Fruit fly (Drosophila melanogaster) whole organism, embryonic: ENCODE measurements around the gene CG9030.

ENCODE experiments used
- Adf1 ChIP-seq: fragments of 200-800 bp; sonication (Bioruptor generic); IDR thresholded peaks from 2 replicates; pipeline ENCODE4 v1.3.6; 2022; ENCODE audit warnings: missing biosample characterization, missing genetic modification characterization
- CG1024 ChIP-seq: fragments of 200-800 bp; sonication (Bioruptor generic); IDR thresholded peaks from 2 replicates; pipeline ENCODE4 v1.3.6; 2022; ENCODE audit warnings: missing biosample characterization, missing genetic modification characterization
- CG11696 ChIP-seq: fragments of 200-800 bp; sonication (Bioruptor generic); IDR thresholded peaks from 2 replicates; pipeline ENCODE4 v1.3.6; 2022; ENCODE audit warnings: missing biosample characterization, missing genetic modification characterization
- CG12769 ChIP-seq: fragments of 200-800 bp; sonication (Bioruptor generic); optimal IDR thresholded peaks from 2 replicates; lab custom pipeline; 2019; ENCODE audit warnings: missing biosample characterization, mild to moderate bottlenecking, missing genetic modification characterization, moderate library complexity
- CG13424 ChIP-seq: fragments of 200-800 bp; sonication (Bioruptor generic); optimal IDR thresholded peaks from 2 replicates; lab custom pipeline; 2019; ENCODE audit warnings: missing biosample characterization, mild to moderate bottlenecking, missing genetic modification characterization, moderate library complexity
- CG17328 ChIP-seq: fragments of 200-800 bp; sonication (Bioruptor generic); IDR thresholded peaks from 2 replicates; pipeline ENCODE4 v1.3.6; 2022; ENCODE audit warnings: missing biosample characterization, missing genetic modification characterization
- CG2202 ChIP-seq: fragments of 200-800 bp; sonication (Bioruptor generic); optimal IDR thresholded peaks from 2 replicates; lab custom pipeline; 2018; ENCODE audit warnings: missing biosample characterization, mild to moderate bottlenecking, missing genetic modification characterization
- CG2875 ChIP-seq: fragments of 200-800 bp; sonication (Bioruptor generic); optimal IDR thresholded peaks from 2 replicates; lab custom pipeline; 2017; ENCODE audit warnings: missing biosample characterization, mild to moderate bottlenecking, missing genetic modification characterization, missing genetic modification reagents
- CG2889 ChIP-seq: fragments of 200-800 bp; sonication (Bioruptor generic); IDR thresholded peaks from 3 replicates; pipeline ENCODE4 v1.3.6; 2022; ENCODE audit warnings: missing biosample characterization, missing genetic modification characterization
- CG30020 ChIP-seq: fragments of 200-800 bp; optimal IDR thresholded peaks from 2 replicates; lab custom pipeline; 2019; ENCODE audit warnings: missing biosample characterization, mild to moderate bottlenecking, missing genetic modification characterization, moderate library complexity
- CG31224 ChIP-seq: fragments of 200-800 bp; sonication (Bioruptor generic); IDR thresholded peaks from 2 replicates; pipeline ENCODE4 v1.3.6; 2022; ENCODE audit warnings: missing biosample characterization, missing genetic modification characterization
- CG32767 ChIP-seq: fragments of 200-800 bp; sonication (Bioruptor generic); IDR thresholded peaks from 2 replicates; pipeline ENCODE4 v1.3.6; 2022; ENCODE audit warnings: missing biosample characterization, missing genetic modification characterization
- CG33213 ChIP-seq: fragments of 200-800 bp; sonication (Bioruptor generic); optimal IDR thresholded peaks from 3 replicates; lab custom pipeline; 2016; ENCODE audit warnings: missing biosample characterization, missing genetic modification characterization
- CG3838 ChIP-seq: fragments of 200-800 bp; sonication (Bioruptor generic); optimal IDR thresholded peaks from 3 replicates; lab custom pipeline; 2016; ENCODE audit warnings: missing biosample characterization, missing genetic modification characterization
- CG4424 ChIP-seq: fragments of 200-800 bp; sonication (Bioruptor generic); optimal IDR thresholded peaks from 3 replicates; lab custom pipeline; 2016; ENCODE audit warnings: missing biosample characterization, missing genetic modification characterization
- CG5180 ChIP-seq: fragments of 200-800 bp; sonication (Bioruptor generic); optimal IDR thresholded peaks from 3 replicates; lab custom pipeline; 2017; ENCODE audit warnings: missing biosample characterization, missing genetic modification characterization, mild to moderate bottlenecking, moderate library complexity, missing genetic modification reagents
- CG7271 ChIP-seq: fragments of 200-800 bp; sonication (Bioruptor generic); optimal IDR thresholded peaks from 2 replicates; lab custom pipeline; 2018; ENCODE audit warnings: missing biosample characterization, mild to moderate bottlenecking, missing genetic modification characterization, moderate library complexity
- CG7839 ChIP-seq: fragments of 200-800 bp; sonication (Bioruptor generic); optimal IDR thresholded peaks from 3 replicates; lab custom pipeline; 2018; ENCODE audit warnings: missing biosample characterization, mild to moderate bottlenecking, missing genetic modification characterization, moderate library complexity
- CG9727 ChIP-seq: fragments of 200-800 bp; sonication (Bioruptor generic); optimal IDR thresholded peaks from 3 replicates; lab custom pipeline; 2017; ENCODE audit warnings: missing biosample characterization, mild to moderate bottlenecking, missing genetic modification characterization
- CG9932 ChIP-seq: fragments of 200-800 bp; sonication (Bioruptor generic); IDR thresholded peaks from 2 replicates; pipeline ENCODE4 v1.3.6; 2022; ENCODE audit warnings: missing biosample characterization, missing genetic modification characterization
- D19A ChIP-seq: fragments of 200-800 bp; optimal IDR thresholded peaks from 3 replicates; lab custom pipeline; 2019; ENCODE audit warnings: missing biosample characterization, mild to moderate bottlenecking, missing genetic modification characterization, moderate library complexity
- Dad ChIP-seq: fragments of 200-800 bp; sonication (Bioruptor generic); optimal IDR thresholded peaks from 3 replicates; lab custom pipeline; 2016; ENCODE audit warnings: missing biosample characterization, missing genetic modification characterization
- Doc3 ChIP-seq: fragments of 200-800 bp; sonication (Bioruptor generic); IDR thresholded peaks from 3 replicates; pipeline ENCODE4 v1.3.6; 2022; ENCODE audit warnings: missing biosample characterization, missing genetic modification characterization; ENCODE audit not compliant: partially characterized antibody
- Eip74EF ChIP-seq, 2 experiments: fragments of 200-800 bp in 1 of 2; fragments of >200 bp in 1 of 2; sonication (Bioruptor generic) in 1 of 2; optimal IDR thresholded peaks; 2 replicates each; lab custom pipeline; 2017 to 2019; ENCODE audit warnings: missing biosample characterization in 2 of 2, missing genetic modification characterization in 2 of 2, mild to moderate bottlenecking in 1 of 2, moderate library complexity in 1 of 2
- Fer3 ChIP-seq: fragments of 200-800 bp; sonication (Bioruptor generic); optimal IDR thresholded peaks from 2 replicates; lab custom pipeline; 2018; ENCODE audit warnings: missing biosample characterization, mild to moderate bottlenecking, missing genetic modification characterization, moderate library complexity
- GATAe ChIP-seq: fragments of 200-800 bp; sonication (Bioruptor generic); conservative IDR thresholded peaks from 2 replicates; pipeline ENCODE4 v1.3.6; 2022; ENCODE audit warnings: missing biosample characterization, missing genetic modification characterization
- Kr ChIP-seq: fragments of 200-800 bp; sonication (Bioruptor generic); optimal IDR thresholded peaks from 2 replicates; lab custom pipeline; 2017; ENCODE audit warnings: missing biosample characterization, mild to moderate bottlenecking, missing genetic modification characterization
- Lhr ChIP-seq: fragments of 200-800 bp; sonication (Bioruptor generic); optimal IDR thresholded peaks from 3 replicates; lab custom pipeline; 2017; ENCODE audit warnings: mild to moderate bottlenecking, missing biosample characterization, missing genetic modification reagents, missing genetic modification characterization
- Mad ChIP-seq: fragments of 200-800 bp; sonication (Bioruptor generic); optimal IDR thresholded peaks from 2 replicates; lab custom pipeline; 2016; ENCODE audit warnings: missing biosample characterization, missing genetic modification characterization
- NFAT ChIP-seq: fragments of 200-800 bp; sonication (Bioruptor generic); IDR thresholded peaks from 2 replicates; pipeline ENCODE4 v1.3.6; 2022; ENCODE audit warnings: missing biosample characterization, missing genetic modification characterization
- Neu2 ChIP-seq: fragments of 200-800 bp; sonication (Bioruptor generic); optimal IDR thresholded peaks from 3 replicates; lab custom pipeline; 2016; ENCODE audit warnings: missing biosample characterization, missing genetic modification characterization, borderline replicate concordance
- Six4 ChIP-seq: fragments of 200-800 bp; sonication (Bioruptor generic); optimal IDR thresholded peaks from 2 replicates; lab custom pipeline; 2016; ENCODE audit warnings: missing biosample characterization, missing genetic modification characterization
- Xrp1 ChIP-seq: fragments of 200-800 bp; sonication (Bioruptor generic); IDR thresholded peaks from 2 replicates; pipeline ENCODE4 v1.3.6; 2022; ENCODE audit warnings: missing biosample characterization, missing genetic modification characterization
- ci ChIP-seq: fragments of 200-800 bp; sonication (Bioruptor generic); IDR thresholded peaks from 3 replicates; pipeline ENCODE4 v1.3.6; 2022; ENCODE audit warnings: missing biosample characterization, missing genetic modification characterization
- danr ChIP-seq: fragments of 200-800 bp; sonication (Bioruptor generic); IDR thresholded peaks from 2 replicates; pipeline ENCODE4 v1.3.6; 2022; ENCODE audit warnings: missing biosample characterization, missing genetic modification characterization
- dimm ChIP-seq: fragments of 200-800 bp; sonication (Bioruptor generic); IDR thresholded peaks from 2 replicates; pipeline ENCODE4 v1.3.6; 2022; ENCODE audit warnings: missing biosample characterization, missing genetic modification characterization
- gsb ChIP-seq: fragments of 200-800 bp; sonication (Bioruptor generic); IDR thresholded peaks from 2 replicates; pipeline ENCODE4 v1.3.6; 2022; ENCODE audit warnings: missing biosample characterization, missing genetic modification characterization
- ham ChIP-seq: fragments of 200-800 bp; sonication (Bioruptor generic); IDR thresholded peaks from 2 replicates; pipeline ENCODE4 v1.3.6; 2022; ENCODE audit warnings: missing biosample characterization, missing genetic modification characterization
- lov ChIP-seq, 2 experiments: fragments of 200-800 bp in 1 of 2; fragments of >200 bp in 1 of 2; sonication (Bioruptor generic) in 1 of 2; IDR thresholded peaks in 1 of 2; optimal IDR thresholded peaks in 1 of 2; 2 replicates in 1 of 2; 3 replicates in 1 of 2; pipeline versions ENCODE4 v1.3.6 to Lab custom; 2017 to 2022; ENCODE audit warnings: missing biosample characterization in 1 of 2, missing genetic modification characterization in 1 of 2
- luna ChIP-seq: fragments of 200-800 bp; sonication (Bioruptor generic); optimal IDR thresholded peaks from 2 replicates; lab custom pipeline; 2016; ENCODE audit warnings: missing biosample characterization, missing genetic modification characterization
- pfk ChIP-seq: fragments of 200-800 bp; sonication (Bioruptor generic); optimal IDR thresholded peaks from 2 replicates; lab custom pipeline; 2018; ENCODE audit warnings: missing biosample characterization, mild to moderate bottlenecking, missing genetic modification characterization, moderate library complexity
- pzg ChIP-seq: fragments of 200-800 bp; sonication (Bioruptor generic); optimal IDR thresholded peaks from 3 replicates; lab custom pipeline; 2018; ENCODE audit warnings: missing biosample characterization, mild to moderate bottlenecking, missing genetic modification characterization, moderate library complexity
- salm ChIP-seq: fragments of 200-800 bp; sonication (Bioruptor generic); optimal IDR thresholded peaks from 2 replicates; lab custom pipeline; 2018; ENCODE audit warnings: missing biosample characterization, mild to moderate bottlenecking, missing genetic modification characterization
- scrt ChIP-seq: fragments of 200-800 bp; sonication (Bioruptor generic); optimal IDR thresholded peaks from 2 replicates; lab custom pipeline; 2018; ENCODE audit warnings: missing biosample characterization, mild to moderate bottlenecking, missing genetic modification characterization, moderate library complexity
- sisA ChIP-seq: fragments of 200-800 bp; sonication (Bioruptor generic); IDR thresholded peaks from 2 replicates; pipeline ENCODE4 v1.3.6; 2022; ENCODE audit warnings: missing biosample characterization, missing genetic modification characterization
- slbo ChIP-seq: fragments of 200-800 bp; sonication (Bioruptor generic); IDR thresholded peaks from 2 replicates; pipeline ENCODE4 v1.3.6; 2022; ENCODE audit warnings: missing biosample characterization, missing genetic modification characterization
- tio ChIP-seq: fragments of 200-800 bp; sonication (Bioruptor generic); optimal IDR thresholded peaks from 2 replicates; lab custom pipeline; 2017; ENCODE audit warnings: missing biosample characterization, missing genetic modification characterization, inconsistent platforms
- tup ChIP-seq: fragments of 200-800 bp; sonication (Bioruptor generic); optimal IDR thresholded peaks from 2 replicates; lab custom pipeline; 2016; ENCODE audit warnings: missing biosample characterization, mild to moderate bottlenecking, missing genetic modification characterization, moderate library complexity
- z ChIP-seq: fragments of 200-800 bp; sonication (Bioruptor generic); IDR thresholded peaks from 3 replicates; pipeline ENCODE4 v1.3.6; 2022; ENCODE audit warnings: missing biosample characterization, missing genetic modification characterization

CG9030 gene

DNA sequence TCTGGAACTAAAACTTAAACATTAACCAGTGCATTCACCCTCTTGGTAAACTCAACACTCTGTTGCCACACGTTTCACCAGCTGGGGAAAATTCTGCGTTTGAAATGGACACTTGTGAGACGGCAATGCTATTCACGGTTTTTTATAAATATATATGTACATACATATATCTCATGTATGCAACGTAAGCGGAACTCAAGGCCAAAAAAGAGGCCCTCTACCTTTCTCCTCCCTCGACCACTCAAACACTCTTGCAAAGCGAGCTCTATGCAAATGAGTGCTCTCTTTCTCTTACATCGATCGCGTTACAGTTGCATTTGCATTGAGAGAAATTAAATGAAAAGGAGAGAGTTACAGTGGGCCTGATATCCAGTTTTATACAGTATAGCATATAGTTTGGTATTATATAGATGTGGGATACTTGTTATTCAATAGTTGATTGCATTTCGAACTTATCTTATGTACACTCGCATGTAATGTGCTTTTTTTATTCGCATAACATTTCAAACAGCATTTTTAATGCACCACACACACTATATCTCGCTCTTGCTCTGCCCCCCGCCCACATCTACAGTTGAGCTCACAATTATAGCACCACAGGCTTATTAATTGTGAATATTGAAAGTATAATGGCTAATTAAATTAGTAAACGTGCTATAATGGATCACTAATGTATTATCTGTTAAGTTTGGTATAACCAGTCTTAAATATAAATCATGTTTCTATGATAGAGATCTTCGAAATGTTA, 2.6 kb downstream of the CG9030 start (continued):
- TF ChIP-seq CG2202 (tag; lab: Kevin White, UChicago) (no peak), sisA (GFP tag; lab: Robert Waterston, UW) (0 out of 2 replicates have a peak, but pooled peaks have one; percentile 25), dimm (no peak), ham (no peak), z (GFP tag; lab: Robert Waterston, UW) (no peak), Lhr (GFP tag; lab: Kevin White, UChicago) (no peak), tio (no peak), Neu2 (GFP tag; lab: Kevin White, UChicago) (no peak), D19A (peak; percentile 30), CG9932 (no peak), pfk (no peak), lov (optimal IDR thresholded peaks at IDR 0.05; lab: Kevin White, UChicago) (no peak), lov (GFP tag; IDR thresholded peaks at IDR 0.05; lab: Robert Waterston, UW) (peak; percentile 45; the same call in 1 of the 3 replicates), salm (tag; lab: Kevin White, UChicago) (peak; percentile 24), Dad (no peak), CG11696 (GFP tag; lab: Robert Waterston, UW) (peak; percentile 85), CG3838 (GFP tag; lab: Kevin White, UChicago) (no peak), CG1024 (GFP tag; lab: Robert Waterston, UW) (0 out of 2 replicates have a peak, but pooled peaks have one; percentile 10), slbo (GFP tag; lab: Robert Waterston, UW) (no peak), Fer3 (tag; lab: Kevin White, UChicago) (no peak), CG32767 (GFP tag; lab: Robert Waterston, UW) (no peak), CG4424 (GFP tag; lab: Kevin White, UChicago) (peak; percentile 43), CG17328 (GFP tag; lab: Robert Waterston, UW) (peak; percentile 64), CG7839 (tag; lab: Kevin White, UChicago) (peak; percentile 57), luna (GFP tag; lab: Kevin White, UChicago) (no peak), gsb (no peak), danr (GFP tag; lab: Robert Waterston, UW) (no peak), CG13424 (tag; lab: Kevin White, UChicago) (peak; percentile 60), CG31224 (GFP tag; lab: Robert Waterston, UW) (no peak), Adf1 (no peak), pzg (GFP tag; lab: Kevin White, UChicago) (no peak), tup (GFP tag; lab: Kevin White, UChicago) (no peak), Six4 (peak; percentile 27), CG30020 (tag; lab: Kevin White, UChicago) (no peak), Xrp1 (peak; percentile 73), CG2889 (GFP tag; lab: Robert Waterston, UW) (no peak), CG2875 (GFP tag; lab: Kevin White, UChicago) (peak; percentile 66), Kr (GFP tag; lab: Kevin White, UChicago) (no peak), Doc3 (GFP tag; lab: Robert Waterston, UW) (no peak), Eip74EF (GFP tag; optimal IDR thresholded peaks at IDR 0.05; lab: Kevin White, UChicago) (peak in 1 of 2 experiments; percentile 61), NFAT (no peak), GATAe (GFP tag; lab: Robert Waterston, UW) (no peak), ci (GFP tag; lab: Robert Waterston, UW) (peak; percentile 83), CG9727 (GFP tag; lab: Kevin White, UChicago) (peak; percentile 52), Mad (GFP tag; lab: Kevin White, UChicago) (peak; percentile 2), CG5180 (GFP tag; lab: Kevin White, UChicago) (no peak), CG12769 (tag; lab: Kevin White, UChicago) (peak; percentile 26), CG33213 (GFP tag; lab: Kevin White, UChicago) (no peak), scrt (GFP tag; lab: Kevin White, UChicago) (no peak), CG7271 (tag; lab: Kevin White, UChicago) (no peak)
